Fruit fly (Drosophila melanogaster): ENCODE measurements around the gene COX7AL.

DNA sequence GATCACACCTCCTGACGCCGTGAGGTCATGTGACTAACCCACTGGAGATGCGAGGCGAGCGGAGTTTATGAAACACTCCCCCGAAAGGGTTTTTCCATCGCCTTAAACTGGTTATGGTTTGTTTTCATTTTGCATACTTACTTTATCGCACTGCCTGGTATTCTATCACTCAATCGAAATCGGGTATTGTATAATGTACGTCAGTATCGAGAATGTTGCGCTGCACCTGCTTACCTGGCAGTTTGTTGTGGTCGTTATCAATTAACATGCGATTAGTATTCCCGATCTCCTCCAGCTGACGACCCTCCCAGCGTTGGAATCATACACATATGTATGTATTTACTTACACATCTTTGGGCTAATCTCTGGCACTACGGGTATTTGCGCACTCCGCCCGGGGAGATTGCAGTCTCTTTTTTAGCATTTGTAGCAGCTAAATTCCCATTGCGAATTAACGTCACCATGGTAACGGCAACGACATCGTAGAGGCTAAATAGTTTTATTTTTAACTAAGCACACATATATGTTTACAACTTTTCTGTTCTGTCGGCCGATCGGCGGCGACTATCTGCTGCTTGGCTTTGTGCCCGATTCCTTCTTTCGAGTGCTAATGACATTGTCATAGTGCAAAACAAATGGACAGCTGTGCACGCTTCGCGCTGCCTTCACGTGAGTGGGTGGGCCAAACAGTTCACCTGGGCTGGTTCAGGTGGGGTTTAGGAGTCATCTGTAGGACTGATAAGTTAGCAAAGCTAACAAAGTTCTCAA is 9.7 kb downstream of the COX7AL start:
- TF ChIP-seq CTCF (optimal IDR thresholded peaks at IDR 0.05) = no peak
- TF ChIP-seq CG8478 (optimal IDR thresholded peaks at IDR 0.05) = no peak

Data from S2 (cell line).